Worm (Caenorhabditis elegans) whole organism, L4/young adult: ENCODE measurements around the gene col-89.
A peak's percentile ranks its signal among the peaks of the same experiment; 100 is the strongest.
"Not testable (repeated sequence)": the region's sequence is repeated elsewhere in the genome, so short reads cannot be mapped to it uniquely, and the experiment has no call there.

Source experiments
- W03F9.2 ChIP-seq: fragments of 150-350 bp; optimal IDR thresholded peaks from 2 replicates; lab custom pipeline; 2014; ENCODE audit warnings: missing biosample characterization, missing genetic modification characterization
- dao-5 ChIP-seq: sonication (generic microtip); optimal IDR thresholded peaks from 2 replicates; lab custom pipeline; 2016; ENCODE audit warnings: missing genotype, missing genetic modification characterization, moderate library complexity, missing compliant biosample characterization
- him-1 ChIP-seq: sonication (generic microtip); optimal IDR thresholded peaks from 2 replicates; lab custom pipeline; 2016; ENCODE audit warnings: missing genotype, missing genetic modification reagents, missing genetic modification characterization, missing compliant biosample characterization

Gene col-89

ce11 chrIII:4779855-4780254, 31.9 kb downstream of the col-89 start, which contains the start of gene B0393.9:
Gene B0393.9 (minus strand): TSS chrIII:4780157.
- TF ChIP-seq W03F9.2 (tag; lab: Kevin White, UChicago) = no peak
- TF ChIP-seq him-1 (tag; lab: Kevin White, UChicago) = no peak
- no peak for TF ChIP-seq dao-5 (tag; lab: Kevin White, UChicago)

DNA sequence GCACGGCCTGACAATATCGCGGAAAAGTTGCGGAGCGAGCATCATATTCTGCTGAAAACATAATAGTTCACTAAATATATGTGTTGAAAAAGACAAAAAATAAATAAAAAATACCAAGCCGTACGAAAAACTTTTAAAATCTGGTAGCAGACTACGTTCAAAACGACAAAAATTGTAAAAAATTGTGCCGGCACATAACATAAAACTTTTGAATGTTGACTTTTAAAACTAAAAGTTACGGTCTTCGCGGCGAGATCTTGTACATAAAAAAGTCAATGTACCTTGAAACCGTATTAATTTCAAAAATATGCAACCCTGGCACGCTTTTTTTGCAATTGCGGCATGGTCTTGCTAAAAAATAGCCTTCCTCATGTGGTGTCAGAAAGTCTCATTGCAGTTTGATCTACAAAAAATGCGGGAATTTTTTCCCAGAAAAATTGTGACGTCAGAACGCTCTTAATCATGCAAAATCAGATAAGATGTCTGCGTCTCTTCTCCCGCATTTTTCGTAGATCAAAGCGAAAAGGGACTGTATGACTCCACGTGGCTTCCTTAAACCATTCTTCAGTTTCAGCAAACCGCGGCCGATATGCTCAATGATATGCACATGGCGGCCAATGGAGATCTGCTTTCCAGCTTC, 34.1 kb downstream of the col-89 start, which contains the start of the genes gex-5 and C38D4.10:
gex-5 (minus strand) TSS at position 51 of the 640 bp plus-strand sequence.
C38D4.10 (plus strand) TSS at position 590 of the 640 bp plus-strand sequence.
- not testable (repeated sequence) for TF ChIP-seq dao-5, him-1, W03F9.2 (tag; lab: Kevin White, UChicago)

ce11 chrIII:4785131-4785530, 37.2 kb downstream of the col-89 start, which contains the start of gene enu-3.2:
Gene enu-3.2 (minus strand): TSS chrIII:4785235.
- TF ChIP-seq him-1, dao-5, W03F9.2 (tag; lab: Kevin White, UChicago): not testable (repeated sequence)

ce11 chrIII:4785714-4786113, 37.8 kb downstream of the col-89 start, which contains the start of gene mel-28:
Gene mel-28 (plus strand): TSS chrIII:4786080.
- no peak for TF ChIP-seq dao-5 (tag; lab: Kevin White, UChicago)

- TF ChIP-seq W03F9.2 (tag; lab: Kevin White, UChicago) = no peak
- TF ChIP-seq him-1 (tag; lab: Kevin White, UChicago) = no peak
- no peak for TF ChIP-seq dao-5 (tag; lab: Kevin White, UChicago)
These were observed 44.7 kb downstream of the col-89 start, which contains the start of gene mip-1 for ce11 chrIII:4792560-4793136. Gene mip-1 (plus strand): TSS chrIII:4793086.

DNA sequence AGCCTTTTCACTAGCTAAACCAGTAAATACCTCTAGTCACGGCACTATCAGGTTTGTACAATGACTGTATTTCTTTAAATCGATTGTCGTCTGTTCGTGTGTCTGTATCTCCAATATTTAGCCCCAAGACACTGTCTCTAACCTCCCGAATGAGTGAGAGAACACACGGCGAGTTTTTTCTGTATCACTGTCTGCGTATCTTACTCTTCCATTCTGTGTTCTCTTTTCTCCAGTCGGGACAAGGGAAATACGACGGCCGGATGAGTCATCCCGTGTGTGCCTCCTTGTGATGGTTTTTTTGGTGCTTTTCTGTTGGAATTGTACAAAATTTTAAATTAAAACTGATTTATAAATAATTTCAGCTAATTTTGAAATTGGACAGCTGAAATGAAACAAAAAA, 48.1 kb downstream of the col-89 start:
- TF ChIP-seq dao-5 (tag; lab: Kevin White, UChicago) = no peak
- peak; percentile 33 for TF ChIP-seq W03F9.2 (tag; lab: Kevin White, UChicago)

DNA sequence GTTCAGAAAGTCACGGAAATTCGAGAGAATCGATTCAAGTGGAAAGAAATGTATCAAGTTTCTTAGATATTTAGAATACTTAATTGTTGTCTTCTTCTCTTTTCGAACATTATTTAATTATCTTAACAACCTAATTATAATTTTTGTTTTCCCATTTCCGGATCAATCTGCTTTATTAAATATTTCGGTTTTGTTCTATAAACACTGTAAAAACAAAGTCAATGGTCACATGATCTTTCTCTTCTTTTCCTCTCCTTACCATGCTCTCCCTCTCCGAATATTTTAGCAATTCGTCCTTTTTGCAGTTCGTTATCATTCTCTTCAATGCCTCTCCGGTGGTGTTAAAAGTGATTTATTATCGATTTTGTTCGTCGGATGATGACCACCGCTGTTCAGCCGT, 48.6 kb downstream of the col-89 start, which contains the start of gene tag-325:
tag-325 (plus strand) TSS at position 301 of the 400 bp plus-strand sequence.
- TF ChIP-seq dao-5 (tag; lab: Kevin White, UChicago) (no peak), him-1 (tag; lab: Kevin White, UChicago) (no peak)
